Worm (Caenorhabditis elegans) whole organism, early embryonic: ENCODE measurements around the gene C05E11.7.

Experiments
- ceh-36 ChIP-seq: sonication (generic microtip); optimal IDR thresholded peaks from 2 replicates; lab custom pipeline; 2016; ENCODE audit warnings: missing genetic modification characterization, inconsistent platforms, missing compliant biosample characterization
- tbx-37 ChIP-seq: fragments of 200-800 bp; sonication (Bioruptor generic); conservative IDR thresholded peaks from 2 replicates; pipeline ENCODE4 v1.3.6; 2022; ENCODE audit warnings: missing genetic modification reagents, missing genetic modification characterization, missing compliant biosample characterization

ce11 chrX:4561863-4562262 is 23.6 kb downstream of the C05E11.7 start, which contains the start of gene C05E11.6:
- no peak for TF ChIP-seq ceh-36 (tag; lab: Kevin White, UChicago)
- TF ChIP-seq tbx-37 (GFP tag; lab: Robert Waterston, UW): no peak
